Worm (Caenorhabditis elegans): ENCODE data around the gene F26G5.1.

ce11 chrV:4974677-4975076, 601 bp upstream of the F26G5.1 start, which contains the start of gene srsx-10:
- no peak for TF ChIP-seq T23F11.4 (GFP tag; optimal IDR thresholded peaks at IDR 0.05)
- TF ChIP-seq tbx-2 (tag; optimal IDR thresholded peaks at IDR 0.05) = no peak
- no peak for TF ChIP-seq dve-1 (tag; optimal IDR thresholded peaks at IDR 0.05)
- no peak for TF ChIP-seq gmeb-2 (tag; optimal IDR thresholded peaks at IDR 0.05)
- TF ChIP-seq ceh-45 (GFP tag; IDR thresholded peaks at IDR 0.05) = no peak
- TF ChIP-seq hlh-30 (tag; optimal IDR thresholded peaks at IDR 0.05; ENCODE audit: insufficient read depth) = no peak
- TF ChIP-seq ceh-9 (tag; optimal IDR thresholded peaks at IDR 0.05) = no peak
- no peak for TF ChIP-seq elt-2 (tag; optimal IDR thresholded peaks at IDR 0.05)
- TF ChIP-seq sox-4 (tag; optimal IDR thresholded peaks at IDR 0.05) = no peak

All from whole organism, late embryonic.